Worm (Caenorhabditis elegans): Measurements from ENCODE around the gene F08C6.18.

Gene F08C6.18

ce11 chrX:7541078-7541477 lies 32.4 kb downstream of the F08C6.18 start:
- no peak for TF ChIP-seq spr-1 (tag; optimal IDR thresholded peaks at IDR 0.05)
- peak in 1 of 2 experiments; percentile 91 for TF ChIP-seq unc-62 (GFP tag; optimal IDR thresholded peaks at IDR 0.05 in 1 of 2)
- TF ChIP-seq unc-62 (tag; optimal IDR thresholded peaks at IDR 0.05) = no peak
- no peak for TF ChIP-seq lin-1 (GFP tag; IDR thresholded peaks at IDR 0.05)
- TF ChIP-seq daf-16 (GFP tag; optimal IDR thresholded peaks at IDR 0.05) = no peak
- no peak for TF ChIP-seq daf-16 (tag; optimal IDR thresholded peaks at IDR 0.05)
- no peak for TF ChIP-seq tra-1 (GFP tag; IDR thresholded peaks at IDR 0.05)

- TF ChIP-seq egl-43 (GFP tag; IDR thresholded peaks at IDR 0.05) (no peak), gei-8 (GFP tag; optimal IDR thresholded peaks at IDR 0.05) (no peak)
Measured at ce11 chrX:7540033-7540432, 33.4 kb downstream of the F08C6.18 start, which contains the start of gene glb-16. TSS of gene glb-16 (minus strand) at chrX:7540133.

ce11 chrX:7537742-7538268 lies 35.6 kb downstream of the F08C6.18 start, which contains the start of gene dpy-7:
TSS of gene dpy-7 (minus strand) at chrX:7537792.
- no peak for TF ChIP-seq mes-2 (tag; optimal IDR thresholded peaks at IDR 0.05; ENCODE audit: poor library complexity, severe bottlenecking)
- TF ChIP-seq unc-62 (GFP tag; optimal IDR thresholded peaks at IDR 0.05 in 1 of 2) = peak in 1 of 2 experiments; percentile 41
- TF ChIP-seq unc-62 (tag; optimal IDR thresholded peaks at IDR 0.05) = no peak
- no peak for TF ChIP-seq Y48G9A.11 (GFP tag; IDR thresholded peaks at IDR 0.05)
- TF ChIP-seq nhr-48 (tag; optimal IDR thresholded peaks at IDR 0.05) = no peak
- no peak for TF ChIP-seq lin-13 (GFP tag; optimal IDR thresholded peaks at IDR 0.05)
- TF ChIP-seq ceh-82 (tag; optimal IDR thresholded peaks at IDR 0.05) = no peak
- TF ChIP-seq zag-1 (tag; optimal IDR thresholded peaks at IDR 0.05) = no peak

- no peak for TF ChIP-seq daf-16 (GFP tag; optimal IDR thresholded peaks at IDR 0.05)
- TF ChIP-seq daf-16 (tag; optimal IDR thresholded peaks at IDR 0.05) = no peak
- TF ChIP-seq dmd-9 (GFP tag; IDR thresholded peaks at IDR 0.05) = no peak
- no peak for TF ChIP-seq T20F7.1 (GFP tag; optimal IDR thresholded peaks at IDR 0.05)
- TF ChIP-seq Y75B8A.6 (GFP tag; IDR thresholded peaks at IDR 0.05) = no peak
- no peak for TF ChIP-seq dve-1 (tag; optimal IDR thresholded peaks at IDR 0.05; ENCODE audit: insufficient read depth)
- peak; percentile 87; the same call in 1 of the 2 replicates for TF ChIP-seq set-16 (GFP tag; IDR thresholded peaks at IDR 0.05)
- no peak for TF ChIP-seq F49E8.2 (tag; optimal IDR thresholded peaks at IDR 0.05; ENCODE audit: borderline replicate concordance)
- peak; percentile 84 for TF ChIP-seq aha-1 (tag)
- 0 out of 2 replicates have a peak, but pooled peaks have one; percentile 16 for TF ChIP-seq dmd-8 (GFP tag; IDR thresholded peaks at IDR 0.05)
- TF ChIP-seq mdl-1 (tag; optimal IDR thresholded peaks at IDR 0.05) = no peak
Measured at ce11 chrX:7536869-7537268, 36.6 kb downstream of the F08C6.18 start.

ce11 chrX:7534454-7534853 lies 39.0 kb downstream of the F08C6.18 start:
- TF ChIP-seq nhr-111 (GFP tag; optimal IDR thresholded peaks at IDR 0.05) (no peak), egl-43 (GFP tag; IDR thresholded peaks at IDR 0.05) (peak; percentile 60; the same call in 1 of the 2 replicates)

ce11 chrX:7532632-7533031 lies 40.8 kb downstream of the F08C6.18 start, which contains the start of gene ceh-14:
TSS of gene ceh-14 (minus strand) at chrX:7532732.
- no peak for TF ChIP-seq lin-38 (GFP tag; IDR thresholded peaks at IDR 0.05)
- TF ChIP-seq php-3 (GFP tag; IDR thresholded peaks at IDR 0.05) = no peak
- TF ChIP-seq cey-2 (tag; optimal IDR thresholded peaks at IDR 0.05; ENCODE audit: borderline replicate concordance, insufficient read depth) = no peak
- no peak for TF ChIP-seq nhr-102 (tag; optimal IDR thresholded peaks at IDR 0.05)
- TF ChIP-seq mep-1 (tag; optimal IDR thresholded peaks at IDR 0.05) = no peak
- no peak for TF ChIP-seq nhr-28 (tag; optimal IDR thresholded peaks at IDR 0.05)
- no peak for TF ChIP-seq duxl-1 (tag; optimal IDR thresholded peaks at IDR 0.05; ENCODE audit: poor library complexity)

Measured in whole organism, L4 larva.